Fruit fly (Drosophila melanogaster): Measurements from ENCODE around the gene Doc1.

DNA sequence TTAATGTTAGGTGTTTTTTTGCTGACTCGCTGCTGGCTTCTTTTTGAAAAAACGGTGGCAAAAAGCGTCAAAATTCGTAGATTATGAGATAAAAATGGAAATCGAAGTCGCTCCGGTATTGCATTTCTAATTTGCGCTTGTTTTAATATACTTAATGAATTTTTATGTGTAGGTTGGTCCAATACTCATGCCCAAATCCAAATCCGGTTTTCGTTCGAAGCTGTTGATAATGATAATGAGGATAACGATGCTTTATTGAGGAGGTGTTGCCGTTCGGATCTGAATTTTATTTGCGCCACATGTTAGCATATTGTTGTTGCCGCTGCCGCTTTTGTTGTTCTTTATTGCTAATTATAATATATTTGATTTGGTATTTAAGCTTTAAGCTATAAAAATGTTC is 5.1 kb downstream of the Doc1 start:
- TF ChIP-seq CG3919 (GFP tag; optimal IDR thresholded peaks at IDR 0.05) = no peak
- TF ChIP-seq Hr38 (GFP tag; optimal IDR thresholded peaks at IDR 0.05) = no peak
- TF ChIP-seq cyc (GFP tag; optimal IDR thresholded peaks at IDR 0.05) = no peak
- no peak for TF ChIP-seq dac (GFP tag; optimal IDR thresholded peaks at IDR 0.05)

Data from whole organism, prepupa.